Worm (Caenorhabditis elegans) whole organism, early embryonic: ENCODE measurements around the gene F49F1.7.
"Not testable (repeated sequence)": the region's sequence is repeated elsewhere in the genome, so short reads cannot be mapped to it uniquely, and the experiment has no call there.

Source experiments
- ama-1 ChIP-seq: fragments of 150-350 bp; optimal IDR thresholded peaks from 2 replicates; lab custom pipeline; 2014
- ceh-13 ChIP-seq: fragments of 200-800 bp; sonication (Bioruptor generic); optimal IDR thresholded peaks from 2 replicates; lab custom pipeline; 2018; ENCODE audit warnings: mild to moderate bottlenecking, missing genetic modification characterization, missing compliant biosample characterization
- ets-7 ChIP-seq: sonication (generic microtip); optimal IDR thresholded peaks from 2 replicates; lab custom pipeline; 2016; ENCODE audit warnings: missing genotype, missing genetic modification characterization, missing compliant biosample characterization
- hnd-1 ChIP-seq: sonication (generic microtip); optimal IDR thresholded peaks from 2 replicates; lab custom pipeline; 2016; ENCODE audit warnings: missing genetic modification characterization, missing compliant biosample characterization

DNA sequence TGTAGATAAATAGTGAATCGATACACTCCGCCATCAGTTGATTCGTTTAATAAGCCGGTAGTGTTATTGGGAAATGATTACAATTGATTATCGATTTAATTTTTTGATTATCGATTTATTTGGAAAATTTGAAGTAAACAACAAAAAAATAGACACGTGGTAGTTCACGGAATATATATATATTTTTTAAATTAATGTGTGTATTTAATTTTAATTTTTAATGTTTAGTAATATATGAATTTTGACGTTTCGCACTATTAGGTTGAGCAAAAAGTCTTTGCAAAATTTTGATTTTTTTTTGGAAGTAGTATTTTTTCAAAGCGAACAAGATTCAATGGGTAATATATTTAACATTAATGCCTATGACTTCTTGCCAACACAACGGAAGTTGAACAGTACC, 17.4 kb upstream of the F49F1.7 start, which contains the start of gene F49F1.12:
- TF ChIP-seq ama-1 (lab: Kevin White, UChicago); hnd-1 (tag; lab: Kevin White, UChicago); ceh-13 (GFP tag; lab: Kevin White, UChicago); ets-7 (tag; lab: Kevin White, UChicago): not testable (repeated sequence)
